Fruit fly (Drosophila melanogaster): Measurements from ENCODE around the gene CG13280.
A peak's percentile ranks its signal among the peaks of the same experiment; 100 is the strongest.

Gene CG13280

dm6 chr2L:16801578-16802152 is 19.2 kb downstream of the CG13280 start (continued):
- TF ChIP-seq gem (tag; optimal IDR thresholded peaks at IDR 0.05) (no peak), Dp (GFP tag; optimal IDR thresholded peaks at IDR 0.05) (peak; percentile 74), Gsc (GFP tag; IDR thresholded peaks at IDR 0.05) (no peak), Asciz (GFP tag; optimal IDR thresholded peaks at IDR 0.05) (no peak), Chrac-16 (GFP tag; optimal IDR thresholded peaks at IDR 0.05) (no peak), Eip74EF (GFP tag; optimal IDR thresholded peaks at IDR 0.05) (no peak), HLH3B (GFP tag; IDR thresholded peaks at IDR 0.05) (no peak), CG13624 (GFP tag; optimal IDR thresholded peaks at IDR 0.05) (no peak), Ets65A (GFP tag) (peak; percentile 13), lab (GFP tag; optimal IDR thresholded peaks at IDR 0.05) (peak; percentile 35), CG8290 (GFP tag; optimal IDR thresholded peaks at IDR 0.05) (no peak), CG8290 (tag; optimal IDR thresholded peaks at IDR 0.05) (no peak), Lhr (GFP tag; optimal IDR thresholded peaks at IDR 0.05) (peak; percentile 34), chn (GFP tag; optimal IDR thresholded peaks at IDR 0.05) (no peak), PHDP (tag; optimal IDR thresholded peaks at IDR 0.05) (no peak), bbx (GFP tag; IDR thresholded peaks at IDR 0.05; ENCODE audit: partially characterized antibody) (no peak), CG3995 (GFP tag; optimal IDR thresholded peaks at IDR 0.05) (peak; percentile 94), CG4707 (GFP tag; optimal IDR thresholded peaks at IDR 0.05) (no peak), CG6854 (GFP tag; optimal IDR thresholded peaks at IDR 0.05) (peak; percentile 12), row (GFP tag; IDR thresholded peaks at IDR 0.05) (peak; percentile 9; the same call in 1 of the 3 replicates), CG17186 (GFP tag; optimal IDR thresholded peaks at IDR 0.05) (no peak), CG30431 (GFP tag; optimal IDR thresholded peaks at IDR 0.05) (no peak), H2.0 (GFP tag; IDR thresholded peaks at IDR 0.05) (no peak), ro (GFP tag; IDR thresholded peaks at IDR 0.05) (no peak), caup (GFP tag; optimal IDR thresholded peaks at IDR 0.05; ENCODE audit: severe bottlenecking) (peak; percentile 35), CG13287 (GFP tag; IDR thresholded peaks at IDR 0.05; ENCODE audit: partially characterized antibody) (peak; percentile 32; the same call in 1 of the 2 replicates), CG1602 (GFP tag; optimal IDR thresholded peaks at IDR 0.05) (no peak), CTCF (GFP tag; optimal IDR thresholded peaks at IDR 0.05) (peak; percentile 54), CG12744 (GFP tag; optimal IDR thresholded peaks at IDR 0.05) (no peak), CG11723 (GFP tag; optimal IDR thresholded peaks at IDR 0.05) (no peak), E2f2 (GFP tag; IDR thresholded peaks at IDR 0.05) (peak; percentile 78), MTF-1 (GFP tag; optimal IDR thresholded peaks at IDR 0.05; ENCODE audit: borderline replicate concordance) (no peak), CG11456 (GFP tag; IDR thresholded peaks at IDR 0.05) (no peak), gce (GFP tag; IDR thresholded peaks at IDR 0.05) (no peak), onecut (GFP tag; IDR thresholded peaks at IDR 0.05) (no peak), CG4328 (GFP tag; optimal IDR thresholded peaks at IDR 0.05) (peak; percentile 2), sd (tag; optimal IDR thresholded peaks at IDR 0.05) (peak; percentile 24), tna (GFP tag; IDR thresholded peaks at IDR 0.05; ENCODE audit: partially characterized antibody) (no peak), pzg (GFP tag; optimal IDR thresholded peaks at IDR 0.05) (peak; percentile 16), CG15011 (GFP tag; optimal IDR thresholded peaks at IDR 0.05) (no peak), CG33213 (GFP tag; optimal IDR thresholded peaks at IDR 0.05) (no peak), CG9215 (GFP tag; IDR thresholded peaks at IDR 0.05) (no peak), CG10543 (GFP tag; optimal IDR thresholded peaks at IDR 0.05) (peak; percentile 4), CG11695 (GFP tag; IDR thresholded peaks at IDR 0.05) (no peak), CG4360 (GFP tag; IDR thresholded peaks at IDR 0.05) (no peak), BtbVII (GFP tag; optimal IDR thresholded peaks at IDR 0.05) (peak; percentile 83), pb (GFP tag; optimal IDR thresholded peaks at IDR 0.05) (no peak), mirr (GFP tag; optimal IDR thresholded peaks at IDR 0.05) (peak; percentile 100), CG15514 (GFP tag; optimal IDR thresholded peaks at IDR 0.05) (no peak), CG12155 (GFP tag; optimal IDR thresholded peaks at IDR 0.05) (no peak), CG18619 (GFP tag; optimal IDR thresholded peaks at IDR 0.05) (no peak)

Data from whole organism, embryonic.